Fruit fly (Drosophila melanogaster) whole organism: ENCODE measurements around the gene CG10996.

Experiments
- CG8478 ChIP-seq: fragments of >200 bp; optimal IDR thresholded peaks from 2 replicates; lab custom pipeline; 2018; ENCODE audit warnings: inconsistent platforms
- Dll ChIP-seq: fragments of >200 bp; optimal IDR thresholded peaks from 2 replicates; lab custom pipeline; 2017
- EcR ChIP-seq, 2 experiments: fragments of >200 bp; optimal IDR thresholded peaks; 2 replicates each; lab custom pipeline; 2017; ENCODE audit warnings: missing biosample characterization in 2 of 2, missing genetic modification characterization in 2 of 2, missing genetic modification reagents in 2 of 2
- pan ChIP-seq: fragments of >200 bp; optimal IDR thresholded peaks from 2 replicates; lab custom pipeline; 2017
- psq ChIP-seq: fragments of >200 bp; optimal IDR thresholded peaks from 2 replicates; lab custom pipeline; 2017
- usp ChIP-seq: fragments of >200 bp; optimal IDR thresholded peaks from 2 replicates; lab custom pipeline; 2017; ENCODE audit warnings: missing biosample characterization, missing genetic modification characterization, mixed read lengths

Gene CG10996

DNA sequence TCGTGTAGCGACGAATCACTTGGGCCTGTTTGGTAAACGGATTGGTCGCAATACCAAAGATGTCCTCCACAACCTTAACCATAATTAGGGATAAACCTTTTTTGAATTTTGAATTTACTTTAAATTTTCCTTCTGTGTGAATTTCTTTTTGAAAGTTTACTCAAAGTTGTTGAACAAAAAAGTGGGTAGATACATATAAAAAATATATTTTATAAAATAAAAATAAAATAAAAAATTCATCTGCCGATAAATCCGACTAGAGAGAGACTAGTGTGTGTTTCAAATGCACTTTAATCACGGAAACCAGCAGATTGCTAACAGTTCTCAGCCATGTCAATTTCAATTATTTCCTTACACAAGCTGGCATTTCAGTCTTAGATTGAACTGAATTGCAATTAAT lies at the start of gene CG10996:
Gene CG10996, minus strand, starts transcription at position 101 of the 400 bp plus-strand sequence.
- TF ChIP-seq pan: no peak
- TF ChIP-seq CG8478: no peak
- no peak for TF ChIP-seq usp (GFP tag; lab: Kevin White, UChicago)
- no peak for TF ChIP-seq psq (lab: Kevin White, UChicago)
- no peak for TF ChIP-seq EcR (GFP tag; optimal IDR thresholded peaks at IDR 0.05; lab: Kevin White, UChicago)
- no peak for TF ChIP-seq Dll

DNA sequence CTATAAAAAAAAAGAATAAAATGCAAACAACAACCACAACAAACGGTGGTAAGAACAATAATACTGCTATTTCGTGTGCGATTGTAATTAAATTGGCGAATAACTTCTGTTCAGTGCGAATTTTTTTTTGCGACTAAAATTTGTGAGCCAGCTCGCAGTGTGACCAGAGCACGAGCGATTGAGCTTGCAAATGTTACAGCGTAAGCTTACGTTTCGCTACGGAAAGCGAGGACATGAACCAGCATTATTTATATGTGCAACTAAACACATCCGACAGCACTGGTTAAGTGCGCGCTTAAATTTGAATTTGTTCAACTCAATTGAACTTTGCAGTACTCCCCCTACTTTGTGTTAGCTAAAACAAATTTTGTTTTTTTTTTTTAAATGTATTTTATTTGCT lies 48.3 kb upstream of the CG10996 start, which contains the start of gene AMPdeam:
Gene AMPdeam, minus strand, starts transcription at position 139 of the 400 bp plus-strand sequence.
- TF ChIP-seq Dll (no peak), psq (lab: Kevin White, UChicago) (no peak), EcR (GFP tag; optimal IDR thresholded peaks at IDR 0.05; lab: Kevin White, UChicago) (no peak), usp (GFP tag; lab: Kevin White, UChicago) (no peak)

DNA sequence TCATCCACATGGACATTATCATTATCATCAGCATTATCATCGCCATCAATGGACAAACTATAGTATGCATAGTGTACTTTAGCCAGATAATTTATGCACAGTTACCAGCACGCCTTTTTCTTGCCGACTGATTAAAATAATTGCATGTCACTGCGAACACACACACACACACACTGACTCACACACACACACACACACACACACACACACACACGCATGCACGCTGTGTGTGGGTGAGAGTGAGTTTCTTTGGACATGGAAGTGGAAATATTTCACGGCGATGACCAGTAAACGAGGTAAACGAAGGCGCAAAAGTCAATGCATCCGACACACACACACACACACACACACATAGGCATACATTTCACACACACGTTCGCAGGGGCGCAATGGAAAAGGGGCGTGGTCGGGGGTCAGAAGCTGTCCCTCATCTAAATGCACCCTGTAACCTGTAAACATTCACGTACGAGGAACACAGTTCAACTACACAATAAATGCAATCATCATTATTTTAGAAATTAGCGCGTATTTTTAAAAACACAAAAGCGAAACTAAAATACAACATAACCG lies 47.0 kb upstream of the CG10996 start:
- no peak for TF ChIP-seq CG8478
- TF ChIP-seq usp (GFP tag; lab: Kevin White, UChicago): no peak
- TF ChIP-seq Dll: no peak
- no peak for TF ChIP-seq EcR (GFP tag; optimal IDR thresholded peaks at IDR 0.05; lab: Kevin White, UChicago)

DNA sequence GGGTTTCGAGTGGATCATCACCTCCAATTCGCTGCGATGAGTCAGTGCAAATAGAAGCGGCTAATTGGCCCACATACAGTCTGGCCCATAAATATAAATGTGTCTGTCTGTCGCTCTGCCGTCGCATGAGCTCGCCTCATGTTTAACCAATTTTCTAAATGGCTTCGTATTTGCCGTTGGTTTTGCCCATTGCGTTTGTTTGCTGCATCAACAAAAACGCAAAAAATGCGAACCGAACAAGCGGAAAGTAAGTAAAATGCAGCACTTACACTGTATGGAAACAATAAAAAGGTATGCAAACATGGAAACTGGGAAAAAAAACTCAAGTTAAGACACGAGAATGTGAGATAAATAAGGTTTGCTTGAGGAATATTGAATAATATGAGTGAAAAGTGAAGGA lies 46.0 kb upstream of the CG10996 start:
- no peak for TF ChIP-seq CG8478
- TF ChIP-seq EcR (GFP tag; optimal IDR thresholded peaks at IDR 0.05; lab: Kevin White, UChicago): no peak
- no peak for TF ChIP-seq usp (GFP tag; lab: Kevin White, UChicago)
- TF ChIP-seq Dll: no peak
- no peak for TF ChIP-seq psq (lab: Kevin White, UChicago)
- no peak for TF ChIP-seq pan

DNA sequence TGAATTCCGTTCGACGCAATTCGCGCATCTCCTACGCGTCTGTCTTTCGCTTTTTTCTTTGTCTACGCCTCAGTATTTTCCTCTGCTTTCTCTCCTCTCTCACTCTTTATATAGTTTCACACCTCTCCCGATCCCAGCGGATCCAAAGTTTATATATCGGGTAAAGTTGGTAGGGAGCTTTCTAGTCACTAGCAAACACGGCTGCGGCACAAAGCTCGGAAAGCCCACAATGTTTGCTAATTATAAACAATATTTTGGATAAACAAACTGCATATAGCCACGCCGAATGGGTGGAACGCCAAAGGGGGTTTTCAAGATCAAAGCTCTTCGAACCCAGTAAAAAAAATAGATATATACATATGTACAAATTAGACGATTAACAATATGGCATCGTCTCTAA lies 42.6 kb upstream of the CG10996 start:
- no peak for TF ChIP-seq usp (GFP tag; lab: Kevin White, UChicago)
- no peak for TF ChIP-seq EcR (GFP tag; optimal IDR thresholded peaks at IDR 0.05; lab: Kevin White, UChicago)
- no peak for TF ChIP-seq CG8478
- no peak for TF ChIP-seq Dll
- TF ChIP-seq pan: no peak
- TF ChIP-seq psq (lab: Kevin White, UChicago): no peak

DNA sequence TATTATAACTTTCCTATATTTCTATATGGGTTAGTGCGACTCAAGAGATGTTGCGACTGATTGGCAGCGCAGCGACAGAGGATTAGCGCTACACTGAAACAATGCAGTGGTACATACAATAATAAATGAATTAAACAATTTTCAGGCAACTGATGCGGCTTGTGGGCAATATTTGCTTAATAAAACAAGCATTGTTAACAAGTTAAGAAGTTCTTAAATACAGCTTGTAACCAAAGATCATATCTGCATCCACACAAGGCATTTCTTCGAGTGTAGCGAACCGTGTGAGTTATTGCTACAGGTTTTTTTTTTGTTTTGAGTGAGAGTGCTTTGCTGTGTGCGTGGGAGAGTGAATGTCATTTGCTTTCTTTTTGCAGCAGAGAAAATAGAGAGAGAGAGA lies 41.5 kb upstream of the CG10996 start:
- no peak for TF ChIP-seq pan
- TF ChIP-seq Dll: no peak

DNA sequence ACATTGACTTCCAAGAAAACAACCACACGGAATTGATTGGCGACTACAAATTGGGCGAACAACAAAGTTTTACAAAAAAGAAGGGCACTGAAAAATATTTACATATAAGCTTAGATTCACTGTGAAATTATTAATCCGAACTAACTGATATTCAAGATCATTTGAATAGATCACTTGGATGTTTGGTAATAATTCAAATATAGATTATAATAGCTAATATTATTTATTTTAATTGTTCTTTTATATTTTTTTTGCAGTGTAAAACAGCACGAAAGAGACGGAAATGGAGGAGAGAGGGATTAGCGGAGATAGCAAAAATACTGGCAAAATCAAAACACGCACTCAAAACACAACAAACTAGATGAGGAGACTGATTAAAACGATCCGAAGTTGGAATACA lies 40.8 kb upstream of the CG10996 start:
- TF ChIP-seq usp (GFP tag; lab: Kevin White, UChicago) (no peak), Dll (no peak), EcR (GFP tag; optimal IDR thresholded peaks at IDR 0.05; lab: Kevin White, UChicago) (no peak), psq (lab: Kevin White, UChicago) (no peak), pan (no peak), CG8478 (no peak)

DNA sequence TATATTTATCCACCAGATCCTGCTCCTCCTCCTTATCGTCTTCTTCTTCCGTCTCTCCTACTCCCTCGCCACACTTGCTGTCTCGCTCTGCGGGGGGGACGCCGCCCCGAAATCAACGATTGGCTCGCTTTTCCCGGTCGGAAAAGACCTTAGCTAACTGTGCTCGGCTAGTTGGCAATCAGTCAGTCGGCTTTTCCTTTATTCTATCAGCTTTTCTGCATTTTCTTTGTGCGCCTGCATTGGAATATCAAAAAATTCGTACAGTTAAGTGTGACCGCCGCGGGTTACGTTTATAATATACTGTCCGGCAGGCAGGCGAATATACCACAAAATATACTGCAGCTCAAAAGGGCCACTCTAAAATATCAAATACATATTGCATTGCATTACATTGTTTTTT lies 32.6 kb upstream of the CG10996 start, which contains the start of gene jub:
Gene jub, minus strand, starts transcription at position 289 of the 400 bp plus-strand sequence.
- TF ChIP-seq Dll (no peak), EcR (GFP tag; optimal IDR thresholded peaks at IDR 0.05; lab: Kevin White, UChicago) (no peak), CG8478 (no peak), usp (GFP tag; lab: Kevin White, UChicago) (no peak), pan (no peak), psq (lab: Kevin White, UChicago) (no peak)

DNA sequence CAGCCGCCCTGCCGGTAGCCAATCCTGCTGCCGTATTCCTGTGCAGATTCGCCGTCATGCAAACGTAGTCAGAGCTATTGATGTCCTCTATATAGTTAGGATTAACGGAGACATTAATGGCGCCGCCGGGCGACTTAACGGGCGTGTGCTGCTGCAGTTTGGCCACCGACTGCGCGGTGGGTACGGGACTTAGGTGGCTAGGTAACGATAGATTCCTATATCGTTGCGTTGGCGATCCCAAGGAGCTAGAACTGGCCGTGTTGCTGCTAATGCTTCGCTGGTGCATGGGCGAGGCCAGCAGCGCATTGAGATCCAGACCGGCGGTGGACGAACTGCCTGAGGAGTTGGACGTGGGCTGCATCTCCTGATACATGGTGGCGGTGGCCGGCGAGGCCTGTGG lies 31.4 kb upstream of the CG10996 start:
- TF ChIP-seq Dll (no peak), CG8478 (no peak), EcR (GFP tag; optimal IDR thresholded peaks at IDR 0.05; lab: Kevin White, UChicago) (no peak), psq (lab: Kevin White, UChicago) (no peak), usp (GFP tag; lab: Kevin White, UChicago) (no peak), pan (no peak)

DNA sequence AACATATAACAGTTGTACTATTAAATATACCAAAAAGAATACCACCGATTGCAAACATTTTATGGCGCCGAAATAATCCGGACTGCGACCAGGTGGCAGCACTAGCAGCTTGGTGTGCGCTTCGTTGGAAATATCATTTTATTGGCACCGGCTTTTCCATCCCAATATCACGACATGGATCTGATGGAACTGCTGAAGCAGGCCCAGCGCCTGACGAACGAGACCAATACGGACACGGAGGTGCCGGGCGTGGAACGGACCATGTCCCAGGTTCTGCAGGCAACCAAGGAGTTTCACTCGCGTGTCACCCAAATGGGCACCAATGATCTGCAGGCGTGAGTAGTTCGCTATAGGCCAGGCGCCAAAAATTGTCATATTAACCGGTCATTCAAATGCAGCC lies 25.3 kb upstream of the CG10996 start, which contains the start of gene Nup93-1:
Gene Nup93-1, plus strand, starts transcription at position 74 of the 400 bp plus-strand sequence.
- TF ChIP-seq psq (lab: Kevin White, UChicago): no peak
- no peak for TF ChIP-seq CG8478
- TF ChIP-seq usp (GFP tag; lab: Kevin White, UChicago): no peak
- TF ChIP-seq EcR (GFP tag; optimal IDR thresholded peaks at IDR 0.05; lab: Kevin White, UChicago): no peak

DNA sequence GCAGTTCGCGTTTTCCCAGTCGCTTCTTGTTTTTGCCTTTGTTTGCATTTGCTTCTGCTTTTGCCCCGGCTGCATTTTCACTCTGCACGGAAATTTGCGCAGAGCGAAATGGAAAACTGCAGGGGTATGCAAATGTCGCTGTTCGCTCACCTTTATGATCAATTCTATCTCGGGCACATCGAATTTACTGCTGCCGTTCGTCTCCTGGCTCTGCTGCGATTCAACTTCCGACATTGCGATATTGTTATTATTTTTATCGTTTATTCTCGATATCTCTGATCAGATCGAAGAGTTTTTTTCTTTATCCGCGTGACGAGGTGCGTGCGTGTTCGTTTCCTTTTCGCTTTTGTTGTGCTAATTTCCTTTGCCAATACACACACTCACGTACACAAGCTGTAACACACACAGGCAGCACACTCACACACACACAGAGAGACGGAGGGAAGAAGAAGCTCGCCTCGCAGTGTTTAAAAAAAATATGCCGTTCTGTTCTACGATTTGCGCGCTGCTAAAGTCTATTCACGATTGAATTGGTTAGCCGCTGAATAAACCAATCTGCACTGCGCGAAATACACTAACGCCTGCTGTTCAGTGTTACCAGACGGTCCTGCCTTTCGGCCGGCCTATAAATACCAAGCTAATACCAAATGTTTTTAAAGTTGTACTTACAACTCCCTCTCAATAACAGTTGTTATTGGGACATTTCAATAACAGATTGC lies 24.5 kb upstream of the CG10996 start, which contains the start of gene Clic:
Gene Clic, minus strand, starts transcription at position 533 of the 719 bp plus-strand sequence.
- no peak for TF ChIP-seq Dll
- no peak for TF ChIP-seq EcR (GFP tag; optimal IDR thresholded peaks at IDR 0.05; lab: Kevin White, UChicago)
- TF ChIP-seq pan: no peak
- TF ChIP-seq usp (GFP tag; lab: Kevin White, UChicago): no peak

DNA sequence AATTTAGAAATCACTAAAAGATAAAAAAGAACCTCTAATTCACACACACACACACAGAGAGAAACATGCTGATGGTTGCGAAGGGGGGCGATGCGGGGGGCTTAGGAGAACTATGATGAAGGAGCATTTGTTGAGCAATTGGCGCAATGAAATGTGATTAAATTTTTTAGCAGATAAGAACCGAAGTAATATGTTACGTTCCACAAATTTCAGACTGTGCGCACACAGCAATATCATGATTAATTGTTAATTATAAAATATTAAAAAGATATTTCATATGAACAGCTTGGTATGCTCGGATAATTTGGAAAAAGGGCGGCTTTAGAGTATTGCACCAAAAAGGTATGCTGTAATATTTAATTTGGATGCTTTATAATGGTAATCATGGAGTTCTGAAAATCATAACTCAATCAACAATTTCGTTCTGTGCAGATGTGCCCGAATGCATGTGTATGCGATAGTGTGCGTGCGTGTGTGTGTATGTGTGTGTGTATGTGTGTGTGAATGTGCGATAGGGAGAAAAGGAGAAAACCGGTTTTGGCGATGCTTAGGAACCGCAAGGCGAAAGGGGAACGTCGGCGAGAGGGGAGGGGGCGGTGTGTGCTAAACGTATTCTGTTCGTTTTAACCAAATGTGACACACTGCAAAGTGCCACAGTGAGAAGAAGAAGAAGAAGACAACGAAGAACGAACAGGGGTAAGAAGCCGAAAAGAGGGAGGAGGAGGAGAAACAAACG lies 23.8 kb upstream of the CG10996 start:
- TF ChIP-seq EcR (GFP tag; optimal IDR thresholded peaks at IDR 0.05; lab: Kevin White, UChicago) (no peak), pan (no peak), usp (GFP tag; lab: Kevin White, UChicago) (no peak), Dll (no peak), psq (lab: Kevin White, UChicago) (no peak), CG8478 (no peak)
